Worm (Caenorhabditis elegans): ENCODE results near the gene Y70G10A.4.

- TF ChIP-seq flt-1 (GFP tag; IDR thresholded peaks at IDR 0.05) (no peak), ref-1 (GFP tag; conservative IDR thresholded peaks at IDR 0.05) (no peak), ztf-29 (GFP tag; IDR thresholded peaks at IDR 0.05) (no peak), tab-1 (GFP tag; IDR thresholded peaks at IDR 0.05) (no peak), klf-2 (GFP tag; conservative IDR thresholded peaks at IDR 0.05) (no peak)
Observed at ce11 chrIII:10258641-10259040, 36.7 kb downstream of the Y70G10A.4 start, which contains the start of gene rip-1.

Data from whole organism, midembryonic.